Worm (Caenorhabditis elegans): ENCODE data around the gene fbxc-31.

- TF ChIP-seq ama-1 (optimal IDR thresholded peaks at IDR 0.05) (no peak), pha-4 (tag; optimal IDR thresholded peaks at IDR 0.05) (no peak), nhr-237 (tag; optimal IDR thresholded peaks at IDR 0.05) (no peak), pqm-1 (tag; optimal IDR thresholded peaks at IDR 0.05) (no peak), fos-1 (tag; optimal IDR thresholded peaks at IDR 0.05) (no peak), ceh-16 (tag; optimal IDR thresholded peaks at IDR 0.05) (no peak), elt-1 (tag; optimal IDR thresholded peaks at IDR 0.05) (no peak), jun-1 (tag; optimal IDR thresholded peaks at IDR 0.05) (no peak), egl-27 (tag; optimal IDR thresholded peaks at IDR 0.05) (no peak), zag-1 (tag; optimal IDR thresholded peaks at IDR 0.05) (no peak), ceh-82 (tag; optimal IDR thresholded peaks at IDR 0.05) (no peak), egl-5 (tag; optimal IDR thresholded peaks at IDR 0.05) (no peak), unc-39 (tag; optimal IDR thresholded peaks at IDR 0.05) (no peak), ZK546.5 (tag; optimal IDR thresholded peaks at IDR 0.05) (no peak)
Observed at ce11 chrII:948091-948490, 36.3 kb downstream of the fbxc-31 start, which contains the start of gene fbxc-32.
